Fruit fly (Drosophila melanogaster): ENCODE measurements around the gene DCTN1-p150.

DCTN1-p150 gene

DNA sequence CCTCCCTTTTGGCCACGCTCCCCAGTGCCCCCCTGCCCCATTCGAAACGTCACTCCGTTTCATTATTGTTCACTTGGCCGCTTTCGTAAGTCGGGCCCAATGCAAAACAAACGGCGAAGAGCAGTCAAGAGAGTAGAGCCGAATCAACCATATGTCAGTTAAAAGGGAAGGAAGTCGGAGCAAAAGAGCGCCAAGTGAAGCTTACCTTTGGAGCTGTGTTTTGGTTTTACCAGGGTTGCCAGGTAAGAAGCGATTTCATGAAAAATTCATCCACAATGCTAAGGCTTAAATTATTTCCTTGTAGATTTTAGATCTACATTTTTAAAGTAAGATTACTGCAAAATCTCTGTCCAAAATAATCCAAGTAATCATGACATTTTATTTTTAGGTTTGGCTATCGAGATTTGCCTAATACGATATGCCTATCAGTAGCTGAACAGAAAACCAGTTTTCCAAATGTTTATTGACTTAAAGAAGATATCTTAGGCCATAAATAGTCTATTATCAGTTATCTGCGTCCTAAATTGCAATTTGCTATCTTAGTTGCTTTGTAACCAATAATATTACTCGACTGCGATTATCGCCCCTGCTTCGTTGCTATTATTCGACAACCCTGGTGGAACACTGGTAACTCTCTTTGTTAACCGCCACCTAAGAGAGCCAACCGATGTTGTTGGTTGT, 9.4 kb downstream of the DCTN1-p150 start:
- TF ChIP-seq psq (optimal IDR thresholded peaks at IDR 0.05), result no peak
- TF ChIP-seq EcR (GFP tag; optimal IDR thresholded peaks at IDR 0.05), result no peak
- TF ChIP-seq Dll (optimal IDR thresholded peaks at IDR 0.05), result no peak
- TF ChIP-seq CG8478 (optimal IDR thresholded peaks at IDR 0.05), result no peak
- no peak for TF ChIP-seq usp (GFP tag; optimal IDR thresholded peaks at IDR 0.05)
- no peak for TF ChIP-seq pan (optimal IDR thresholded peaks at IDR 0.05)

- no peak for TF ChIP-seq CG8478 (optimal IDR thresholded peaks at IDR 0.05)
- TF ChIP-seq Dll (optimal IDR thresholded peaks at IDR 0.05), result no peak
- no peak for TF ChIP-seq EcR (GFP tag; optimal IDR thresholded peaks at IDR 0.05)
- no peak for TF ChIP-seq usp (GFP tag; optimal IDR thresholded peaks at IDR 0.05)
- no peak for TF ChIP-seq psq (optimal IDR thresholded peaks at IDR 0.05)
- no peak for TF ChIP-seq pan (optimal IDR thresholded peaks at IDR 0.05)
Measured at dm6 chr3L:13939151-13939499, 9.9 kb downstream of the DCTN1-p150 start, which contains the start of gene CG32137. Gene CG32137 (plus strand): TSS chr3L:13939250.

DNA sequence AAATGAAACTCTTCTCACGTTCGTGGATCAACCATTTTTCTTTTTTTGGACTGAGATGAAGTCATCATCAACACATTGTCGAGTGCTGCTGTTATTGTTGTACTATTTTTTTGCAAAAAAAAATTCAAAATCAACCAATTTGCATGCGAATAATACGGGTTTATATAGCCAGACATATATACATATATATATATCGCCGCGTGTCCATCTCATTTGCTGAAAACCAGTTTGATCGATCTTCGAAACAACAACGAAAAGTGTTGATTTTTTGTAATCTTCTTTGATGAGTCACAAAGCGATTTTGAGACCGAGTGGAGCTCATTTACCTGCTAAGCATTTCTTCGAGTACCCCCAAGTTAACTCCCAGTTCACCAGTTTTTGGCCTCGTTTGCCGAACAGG, 16.8 kb downstream of the DCTN1-p150 start:
- TF ChIP-seq pan (optimal IDR thresholded peaks at IDR 0.05) (no peak), usp (GFP tag; optimal IDR thresholded peaks at IDR 0.05) (no peak), CG8478 (optimal IDR thresholded peaks at IDR 0.05) (no peak), Dll (optimal IDR thresholded peaks at IDR 0.05) (no peak), EcR (GFP tag; optimal IDR thresholded peaks at IDR 0.05) (no peak), psq (optimal IDR thresholded peaks at IDR 0.05) (no peak)

dm6 chr3L:13949440-13950066, 20.4 kb downstream of the DCTN1-p150 start:
- TF ChIP-seq pan (optimal IDR thresholded peaks at IDR 0.05) (no peak), Dll (optimal IDR thresholded peaks at IDR 0.05) (no peak), psq (optimal IDR thresholded peaks at IDR 0.05) (no peak), EcR (GFP tag; optimal IDR thresholded peaks at IDR 0.05) (no peak), usp (GFP tag; optimal IDR thresholded peaks at IDR 0.05) (no peak), CG8478 (optimal IDR thresholded peaks at IDR 0.05) (no peak)

DNA sequence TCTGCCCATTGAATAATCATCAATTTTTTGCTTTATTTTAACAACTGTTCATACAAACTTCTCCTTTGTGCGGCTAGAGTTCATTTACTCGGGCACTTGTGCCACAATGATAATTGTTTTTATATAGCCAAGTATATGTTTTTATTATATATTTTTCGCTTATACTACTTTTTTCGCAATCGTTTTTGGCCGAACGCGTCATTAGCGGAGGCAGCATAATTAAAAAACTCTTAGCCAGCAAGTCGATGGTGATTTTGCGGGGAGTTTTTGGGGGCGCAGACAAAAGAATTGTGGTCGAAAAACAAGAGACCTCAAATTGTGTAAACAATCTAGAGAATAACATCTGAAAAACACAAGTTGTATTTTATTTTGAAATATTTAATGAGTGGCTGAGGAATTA, 22.4 kb downstream of the DCTN1-p150 start:
- no peak for TF ChIP-seq EcR (GFP tag; optimal IDR thresholded peaks at IDR 0.05)
- TF ChIP-seq CG8478 (optimal IDR thresholded peaks at IDR 0.05), result no peak
- no peak for TF ChIP-seq pan (optimal IDR thresholded peaks at IDR 0.05)
- TF ChIP-seq usp (GFP tag; optimal IDR thresholded peaks at IDR 0.05), result no peak
- no peak for TF ChIP-seq psq (optimal IDR thresholded peaks at IDR 0.05)
- TF ChIP-seq Dll (optimal IDR thresholded peaks at IDR 0.05), result no peak

DNA sequence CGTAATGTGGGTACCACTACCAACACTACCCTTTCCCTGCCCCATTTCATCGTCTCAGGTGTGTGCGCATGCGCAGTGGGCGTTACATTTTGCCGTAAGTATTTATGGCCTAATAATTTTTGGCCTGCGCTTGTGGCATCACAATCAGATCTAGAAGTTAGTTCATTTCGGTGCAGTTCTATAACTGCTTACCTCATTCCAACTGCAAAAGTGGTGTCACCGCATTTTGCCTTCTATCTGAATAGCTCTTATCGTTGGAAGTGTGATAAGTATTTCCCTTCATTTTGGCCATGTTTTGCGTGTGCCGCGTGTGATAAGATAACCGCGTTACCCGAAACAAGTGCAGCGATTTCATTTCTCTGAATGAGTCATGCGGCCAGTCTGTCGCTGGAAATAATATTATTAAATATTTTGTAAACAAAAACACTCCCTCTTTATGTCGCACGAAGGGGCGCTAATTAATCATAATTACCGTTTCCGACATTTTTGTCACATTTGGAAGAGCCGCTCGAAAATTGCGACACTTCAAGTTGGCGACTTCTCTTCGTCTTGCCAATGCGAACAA, 23.4 kb downstream of the DCTN1-p150 start:
- TF ChIP-seq CG8478 (optimal IDR thresholded peaks at IDR 0.05) (no peak), usp (GFP tag; optimal IDR thresholded peaks at IDR 0.05) (no peak), Dll (optimal IDR thresholded peaks at IDR 0.05) (no peak), pan (optimal IDR thresholded peaks at IDR 0.05) (no peak), EcR (GFP tag; optimal IDR thresholded peaks at IDR 0.05) (no peak), psq (optimal IDR thresholded peaks at IDR 0.05) (no peak)

- TF ChIP-seq pan (optimal IDR thresholded peaks at IDR 0.05) (no peak), usp (GFP tag; optimal IDR thresholded peaks at IDR 0.05) (no peak)
Measured at dm6 chr3L:13956667-13957066, 27.5 kb downstream of the DCTN1-p150 start.

- TF ChIP-seq EcR (GFP tag; optimal IDR thresholded peaks at IDR 0.05) (no peak), psq (optimal IDR thresholded peaks at IDR 0.05) (no peak), usp (GFP tag; optimal IDR thresholded peaks at IDR 0.05) (no peak), pan (optimal IDR thresholded peaks at IDR 0.05) (no peak), Dll (optimal IDR thresholded peaks at IDR 0.05) (no peak)
Measured at dm6 chr3L:13957212-13957668, 28.1 kb downstream of the DCTN1-p150 start.

- no peak for TF ChIP-seq CG8478 (optimal IDR thresholded peaks at IDR 0.05)
- TF ChIP-seq usp (GFP tag; optimal IDR thresholded peaks at IDR 0.05), result no peak
- no peak for TF ChIP-seq Dll (optimal IDR thresholded peaks at IDR 0.05)
- TF ChIP-seq psq (optimal IDR thresholded peaks at IDR 0.05), result no peak
Measured at dm6 chr3L:13957789-13958188, 28.6 kb downstream of the DCTN1-p150 start.

DNA sequence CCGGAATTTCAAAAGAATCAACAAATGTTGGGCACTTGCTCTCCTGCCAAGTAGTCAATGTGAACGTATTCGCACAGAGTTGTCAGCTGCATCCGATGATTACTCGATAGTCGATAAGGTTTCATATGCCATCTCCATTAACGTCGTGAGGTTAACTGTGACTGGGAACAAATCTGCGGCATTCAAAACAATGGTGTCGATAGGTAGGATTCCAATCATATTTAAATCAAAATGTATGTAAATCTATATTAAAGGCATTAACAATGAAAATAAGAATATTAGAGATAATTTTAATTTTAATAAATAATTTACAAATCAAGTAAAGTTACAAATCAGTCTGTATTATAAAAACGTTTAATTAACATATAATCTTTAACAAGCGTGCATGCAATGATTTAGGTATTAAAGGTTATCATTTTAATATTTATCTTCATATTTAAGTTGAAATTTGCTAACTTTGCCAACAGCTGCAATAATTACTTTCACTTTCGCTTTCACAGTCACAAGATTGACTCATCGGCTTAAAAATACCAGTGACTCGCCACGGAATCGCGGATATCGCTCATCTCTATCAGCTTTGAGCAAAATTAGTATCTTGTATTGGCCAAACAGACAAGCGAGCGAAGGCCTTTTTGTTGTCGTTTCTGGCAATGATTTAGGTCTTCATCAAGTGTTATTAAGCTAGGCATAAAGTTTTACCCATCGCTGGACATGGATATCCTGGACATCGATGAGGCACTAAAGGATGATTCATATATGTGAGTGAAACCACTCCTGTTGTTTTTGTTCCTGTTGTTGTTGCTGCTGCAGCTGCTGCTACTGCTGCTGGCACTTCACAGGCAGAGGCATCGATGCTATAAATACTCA, 35.7 kb downstream of the DCTN1-p150 start, which contains the start of the genes Meics, Nxf3 and ssp2:
Gene Meics, minus strand, starts transcription at position 68 of the 867 bp plus-strand sequence.
Gene Nxf3, plus strand, starts transcription at position 569 of the 867 bp plus-strand sequence.
Gene ssp2, plus strand, starts transcription at position 569 of the 867 bp plus-strand sequence.
- TF ChIP-seq CG8478 (optimal IDR thresholded peaks at IDR 0.05), result no peak
- no peak for TF ChIP-seq usp (GFP tag; optimal IDR thresholded peaks at IDR 0.05)
- no peak for TF ChIP-seq pan (optimal IDR thresholded peaks at IDR 0.05)
- TF ChIP-seq EcR (GFP tag; optimal IDR thresholded peaks at IDR 0.05), result no peak
- no peak for TF ChIP-seq psq (optimal IDR thresholded peaks at IDR 0.05)
- no peak for TF ChIP-seq Dll (optimal IDR thresholded peaks at IDR 0.05)

- TF ChIP-seq Dll (optimal IDR thresholded peaks at IDR 0.05), result no peak
- TF ChIP-seq CG8478 (optimal IDR thresholded peaks at IDR 0.05), result no peak
Measured at dm6 chr3L:13965502-13965843, 36.3 kb downstream of the DCTN1-p150 start.
